Fruit fly (Drosophila melanogaster) whole organism, prepupa: Measurements from ENCODE around the gene CG4887.
A peak's percentile ranks its signal among the peaks of the same experiment; 100 is the strongest.

ENCODE experiments used
- Blimp-1 ChIP-seq: fragments of 200-800 bp; sonication (Bioruptor generic); optimal IDR thresholded peaks from 3 replicates; lab custom pipeline; 2017; ENCODE audit warnings: missing biosample characterization, missing genetic modification characterization, mild to moderate bottlenecking, moderate library complexity, missing genetic modification reagents
- CG10631 ChIP-seq: fragments of 200-800 bp; sonication (Bioruptor generic); optimal IDR thresholded peaks from 2 replicates; lab custom pipeline; 2016; ENCODE audit warnings: missing biosample characterization, missing genetic modification characterization
- CG10669 ChIP-seq: fragments of 200-800 bp; sonication (Bioruptor generic); optimal IDR thresholded peaks from 3 replicates; lab custom pipeline; 2018; ENCODE audit warnings: missing biosample characterization, mild to moderate bottlenecking, missing genetic modification characterization, moderate library complexity
- CG11294 ChIP-seq: fragments of 200-800 bp; sonication (Bioruptor generic); IDR thresholded peaks from 2 replicates; pipeline ENCODE4 v1.3.6; 2022; ENCODE audit warnings: missing biosample characterization, missing genetic modification characterization
- CG11902 ChIP-seq: fragments of 200-800 bp; sonication (Bioruptor generic); optimal IDR thresholded peaks from 3 replicates; lab custom pipeline; 2016; ENCODE audit warnings: missing biosample characterization, missing genetic modification characterization
- CG15336 ChIP-seq: fragments of 200-800 bp; sonication (Bioruptor generic); IDR thresholded peaks from 2 replicates; pipeline ENCODE4 v1.3.6; 2022; ENCODE audit warnings: missing biosample characterization, missing genetic modification characterization
- CG1621 ChIP-seq: fragments of 200-800 bp; sonication (Bioruptor generic); optimal IDR thresholded peaks from 3 replicates; lab custom pipeline; 2018; ENCODE audit warnings: missing biosample characterization, mild to moderate bottlenecking, missing genetic modification characterization
- CG3032 ChIP-seq: fragments of 200-800 bp; optimal IDR thresholded peaks from 2 replicates; lab custom pipeline; 2019; ENCODE audit warnings: missing biosample characterization, mild to moderate bottlenecking, missing genetic modification characterization, moderate library complexity
- CG31627 ChIP-seq: fragments of 200-800 bp; sonication (Bioruptor generic); optimal IDR thresholded peaks from 3 replicates; lab custom pipeline; 2016; ENCODE audit warnings: missing biosample characterization, missing genetic modification characterization
- CG32006 ChIP-seq: fragments of 200-800 bp; sonication (Bioruptor generic); optimal IDR thresholded peaks from 3 replicates; lab custom pipeline; 2017; ENCODE audit warnings: missing biosample characterization, mild to moderate bottlenecking, missing genetic modification characterization
- CG6163 ChIP-seq: fragments of 200-800 bp; sonication (Bioruptor generic); IDR thresholded peaks from 3 replicates; pipeline ENCODE4 v1.3.6; 2022; ENCODE audit warnings: missing biosample characterization, missing genetic modification characterization
- CG6792 ChIP-seq: fragments of 200-800 bp; sonication (Bioruptor generic); optimal IDR thresholded peaks from 3 replicates; lab custom pipeline; 2016; ENCODE audit warnings: missing biosample characterization, missing genetic modification characterization
- CG6808 ChIP-seq: fragments of 200-800 bp; sonication (Bioruptor generic); optimal IDR thresholded peaks from 3 replicates; lab custom pipeline; 2017; ENCODE audit warnings: missing biosample characterization, missing genetic modification characterization, mild to moderate bottlenecking, moderate library complexity, missing genetic modification reagents
- CG8119 ChIP-seq: fragments of 200-800 bp; sonication (Bioruptor generic); IDR thresholded peaks from 3 replicates; pipeline ENCODE4 v1.3.6; 2022; ENCODE audit warnings: missing biosample characterization, missing genetic modification characterization
- CG8319 ChIP-seq: fragments of 200-800 bp; sonication (Bioruptor generic); optimal IDR thresholded peaks from 3 replicates; lab custom pipeline; 2016; ENCODE audit warnings: missing biosample characterization, missing genetic modification characterization
- CG9139 ChIP-seq: fragments of 200-800 bp; sonication (Bioruptor generic); optimal IDR thresholded peaks from 3 replicates; lab custom pipeline; 2017; ENCODE audit warnings: missing biosample characterization, mild to moderate bottlenecking, missing genetic modification characterization
- Eip75B ChIP-seq: fragments of 200-800 bp; sonication (Bioruptor generic); optimal IDR thresholded peaks from 3 replicates; lab custom pipeline; 2016; ENCODE audit warnings: missing biosample characterization, missing genetic modification characterization
- Eip78C ChIP-seq: fragments of 200-800 bp; sonication (Bioruptor generic); peaks from one replicate; lab custom pipeline; 2016; ENCODE audit warnings: missing biosample characterization, missing genetic modification characterization
- Ets21C ChIP-seq: fragments of 200-800 bp; sonication (Bioruptor generic); optimal IDR thresholded peaks from 3 replicates; lab custom pipeline; 2016; ENCODE audit warnings: missing biosample characterization, missing genetic modification characterization
- Ets96B ChIP-seq: fragments of 200-800 bp; optimal IDR thresholded peaks from 2 replicates; lab custom pipeline; 2019; ENCODE audit warnings: missing biosample characterization, mild to moderate bottlenecking, missing genetic modification characterization, moderate library complexity
- Gug ChIP-seq: fragments of 200-800 bp; sonication (Bioruptor generic); IDR thresholded peaks from 2 replicates; pipeline ENCODE4 v1.3.6; 2022; ENCODE audit warnings: missing biosample characterization, missing genetic modification characterization
- Hr39 ChIP-seq: fragments of 200-800 bp; sonication (Bioruptor generic); optimal IDR thresholded peaks from 2 replicates; lab custom pipeline; 2016; ENCODE audit warnings: missing biosample characterization, missing genetic modification characterization
- Hr4 ChIP-seq: fragments of 200-800 bp; sonication (Bioruptor generic); optimal IDR thresholded peaks from 3 replicates; lab custom pipeline; 2016; ENCODE audit warnings: missing biosample characterization, missing genetic modification characterization
- Lpt ChIP-seq: fragments of 200-800 bp; sonication (Bioruptor generic); optimal IDR thresholded peaks from 3 replicates; lab custom pipeline; 2016; ENCODE audit warnings: missing biosample characterization, missing genetic modification characterization
- Met ChIP-seq: fragments of 200-800 bp; sonication (Bioruptor generic); optimal IDR thresholded peaks from 3 replicates; lab custom pipeline; 2016; ENCODE audit warnings: missing biosample characterization, missing genetic modification characterization
- OdsH ChIP-seq: fragments of 200-800 bp; sonication (Bioruptor generic); optimal IDR thresholded peaks from 3 replicates; lab custom pipeline; 2016; ENCODE audit warnings: missing biosample characterization, missing genetic modification characterization
- Smox ChIP-seq: fragments of 200-800 bp; sonication (Bioruptor generic); optimal IDR thresholded peaks from 3 replicates; lab custom pipeline; 2016; ENCODE audit warnings: missing biosample characterization, missing genetic modification characterization
- Sox102F ChIP-seq: fragments of 200-800 bp; sonication (Bioruptor generic); optimal IDR thresholded peaks from 2 replicates; lab custom pipeline; 2016; ENCODE audit warnings: missing biosample characterization, mild to moderate bottlenecking, missing genetic modification characterization
- Sox14 ChIP-seq: fragments of 200-800 bp; sonication (Bioruptor generic); optimal IDR thresholded peaks from 3 replicates; lab custom pipeline; 2016; ENCODE audit warnings: missing biosample characterization, missing genetic modification characterization
- Sox15 ChIP-seq: fragments of 200-800 bp; sonication (Bioruptor generic); optimal IDR thresholded peaks from 3 replicates; lab custom pipeline; 2016; ENCODE audit warnings: missing biosample characterization, missing genetic modification characterization
- achi ChIP-seq: fragments of 200-800 bp; sonication (Bioruptor generic); optimal IDR thresholded peaks from 3 replicates; lab custom pipeline; 2016; ENCODE audit warnings: missing biosample characterization, missing genetic modification characterization
- acj6 ChIP-seq: fragments of 200-800 bp; sonication (Bioruptor generic); optimal IDR thresholded peaks from 3 replicates; lab custom pipeline; 2016; ENCODE audit warnings: missing biosample characterization, missing genetic modification characterization
- cyc ChIP-seq: fragments of 200-800 bp; sonication (Bioruptor generic); optimal IDR thresholded peaks from 3 replicates; lab custom pipeline; 2016; ENCODE audit warnings: missing biosample characterization, missing genetic modification characterization
- dac ChIP-seq: fragments of 200-800 bp; sonication (Bioruptor generic); optimal IDR thresholded peaks from 2 replicates; lab custom pipeline; 2017; ENCODE audit warnings: missing biosample characterization, mild to moderate bottlenecking, missing genetic modification characterization
- dsx ChIP-seq: fragments of 200-800 bp; optimal IDR thresholded peaks from 3 replicates; lab custom pipeline; 2019; ENCODE audit warnings: missing biosample characterization, mild to moderate bottlenecking, missing genetic modification characterization, moderate library complexity; ENCODE audit not compliant: poor library complexity, severe bottlenecking
- eg ChIP-seq: fragments of 200-800 bp; sonication (Bioruptor generic); IDR thresholded peaks from 3 replicates; pipeline ENCODE4 v1.3.6; 2022; ENCODE audit warnings: missing biosample characterization, missing genetic modification characterization
- esn ChIP-seq: fragments of 200-800 bp; sonication (Bioruptor generic); optimal IDR thresholded peaks from 2 replicates; lab custom pipeline; 2016; ENCODE audit warnings: missing biosample characterization, mild to moderate bottlenecking, missing genetic modification characterization, moderate library complexity
- fd59A ChIP-seq: fragments of 200-800 bp; sonication (Bioruptor generic); optimal IDR thresholded peaks from 2 replicates; lab custom pipeline; 2017; ENCODE audit warnings: missing biosample characterization, mild to moderate bottlenecking, missing genetic modification characterization, missing genetic modification reagents
- fd85E ChIP-seq: fragments of 200-800 bp; sonication (Bioruptor generic); optimal IDR thresholded peaks from 3 replicates; lab custom pipeline; 2016; ENCODE audit warnings: missing biosample characterization, missing genetic modification characterization
- fkh ChIP-seq: fragments of 200-800 bp; sonication (Bioruptor generic); optimal IDR thresholded peaks from 3 replicates; lab custom pipeline; 2017; ENCODE audit warnings: missing biosample characterization, mild to moderate bottlenecking, missing genetic modification characterization, moderate library complexity
- lz ChIP-seq: fragments of 200-800 bp; sonication (Bioruptor generic); optimal IDR thresholded peaks from 3 replicates; lab custom pipeline; 2016; ENCODE audit warnings: missing biosample characterization, missing genetic modification characterization
- net ChIP-seq: fragments of 200-800 bp; sonication (Bioruptor generic); optimal IDR thresholded peaks from 3 replicates; lab custom pipeline; 2016; ENCODE audit warnings: missing biosample characterization, missing genetic modification characterization
- pdm3 ChIP-seq: fragments of 200-800 bp; sonication (Bioruptor generic); optimal IDR thresholded peaks from 3 replicates; lab custom pipeline; 2016; ENCODE audit warnings: missing biosample characterization, missing genetic modification characterization
- ss ChIP-seq, 2 experiments: fragments of 200-800 bp; sonication (Bioruptor generic); optimal IDR thresholded peaks; 2 replicates in 1 of 2; 3 replicates in 1 of 2; lab custom pipeline; 2017 to 2018; ENCODE audit warnings: mild to moderate bottlenecking in 2 of 2, missing biosample characterization in 2 of 2, missing genetic modification characterization in 2 of 2, moderate library complexity in 1 of 2
- svp ChIP-seq: fragments of 200-800 bp; sonication (Bioruptor generic); peaks from one replicate; lab custom pipeline; 2016; ENCODE audit warnings: missing biosample characterization, missing genetic modification characterization
- topi ChIP-seq: fragments of 200-800 bp; sonication (Bioruptor generic); optimal IDR thresholded peaks from 3 replicates; lab custom pipeline; 2016; ENCODE audit warnings: missing biosample characterization, missing genetic modification characterization
- vri ChIP-seq: fragments of 200-800 bp; sonication (Bioruptor generic); optimal IDR thresholded peaks from 3 replicates; lab custom pipeline; 2016; ENCODE audit warnings: missing biosample characterization, mild to moderate bottlenecking, missing genetic modification characterization

The CG4887 gene

dm6 chr2L:1143286-1143685 is 29.5 kb upstream of the CG4887 start:
- TF ChIP-seq fkh (GFP tag; lab: Kevin White, UChicago) (no peak), CG9139 (no peak), dsx (no peak)
- TF ChIP-seq, all 60 proteins: peak for 0

DNA sequence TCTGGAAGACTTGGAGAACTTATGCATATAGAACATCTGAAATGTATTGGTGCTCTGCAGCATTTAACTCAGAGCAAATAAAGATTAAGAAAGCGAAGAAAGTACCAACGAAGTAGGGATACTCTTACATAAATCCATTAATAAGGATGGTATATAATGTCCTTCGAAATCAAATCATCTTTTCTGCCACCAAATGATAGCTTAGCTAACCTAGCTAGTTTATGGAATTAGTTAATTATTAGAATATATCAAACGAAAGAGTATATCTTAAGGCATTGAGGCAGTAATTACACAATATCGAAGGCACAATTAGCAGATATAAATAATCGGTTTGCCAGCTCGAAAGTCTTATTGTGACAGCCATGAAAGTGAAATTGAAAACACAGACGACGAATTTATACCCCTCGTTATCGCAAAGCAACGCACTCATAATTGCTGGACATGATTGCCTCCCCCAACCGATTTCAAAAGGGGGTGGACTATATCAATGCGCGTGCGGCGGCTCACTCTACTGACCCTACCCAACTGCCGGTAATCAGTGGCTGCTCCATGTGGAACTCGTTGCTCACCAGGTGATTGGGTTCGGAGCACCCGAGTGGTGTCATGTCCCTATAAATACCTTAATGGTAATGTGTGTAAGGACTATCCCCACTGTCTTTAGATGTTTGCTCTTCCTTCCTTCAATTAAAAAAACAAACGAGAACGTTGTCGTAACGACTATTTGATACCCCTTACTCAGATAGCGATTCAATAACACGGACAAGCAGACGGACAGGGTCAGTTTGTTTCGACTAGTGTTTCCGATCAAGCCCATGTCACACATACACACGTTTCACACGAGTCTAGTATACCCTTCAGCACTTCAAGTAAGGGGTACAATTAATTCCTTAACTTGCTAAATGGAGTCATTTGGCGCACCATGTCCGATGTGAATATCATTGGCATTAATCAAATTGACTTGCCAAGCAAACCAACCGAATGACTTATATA is 28.1 kb upstream of the CG4887 start:
- TF ChIP-seq Hr4 (GFP tag; lab: Kevin White, UChicago): no peak
- TF ChIP-seq Sox14 (GFP tag; lab: Kevin White, UChicago): peak; percentile 87
- TF ChIP-seq CG10631 (GFP tag; lab: Kevin White, UChicago): peak; percentile 62
- TF ChIP-seq acj6: peak; percentile 79
- TF ChIP-seq topi (GFP tag; lab: Kevin White, UChicago): peak; percentile 91
- peak; percentile 58 for TF ChIP-seq CG8319
- TF ChIP-seq Ets96B: peak; percentile 68
- TF ChIP-seq Gug: no peak
- TF ChIP-seq fd59A (GFP tag; lab: Kevin White, UChicago): peak; percentile 45
- TF ChIP-seq Eip78C: peak; percentile 93
- TF ChIP-seq Sox102F: peak; percentile 91
- peak; percentile 91 for TF ChIP-seq cyc (GFP tag; lab: Kevin White, UChicago)
- TF ChIP-seq dsx: peak; percentile 70
- TF ChIP-seq Lpt (GFP tag; lab: Kevin White, UChicago): peak; percentile 13
- peak; percentile 91 for TF ChIP-seq lz (GFP tag; lab: Kevin White, UChicago)
- TF ChIP-seq CG32006: peak; percentile 61
- TF ChIP-seq Met: peak; percentile 92
- peak; percentile 69 for TF ChIP-seq CG3032 (tag; lab: Kevin White, UChicago)
- TF ChIP-seq Hr39: peak; percentile 94
- peak; percentile 73 for TF ChIP-seq CG6163 (GFP tag; lab: Robert Waterston, UW)
- TF ChIP-seq CG10669: peak; percentile 65
- no peak for TF ChIP-seq ss (GFP tag; optimal IDR thresholded peaks at IDR 0.05; lab: Kevin White, UChicago)
- TF ChIP-seq CG8119 (GFP tag; lab: Robert Waterston, UW): peak; percentile 64
- TF ChIP-seq CG1621 (tag; lab: Kevin White, UChicago): peak; percentile 52
- peak; percentile 89 for TF ChIP-seq Smox (GFP tag; lab: Kevin White, UChicago)
- peak; percentile 74 for TF ChIP-seq CG6792 (GFP tag; lab: Kevin White, UChicago)
- TF ChIP-seq net (GFP tag; lab: Kevin White, UChicago): peak; percentile 55
- peak; percentile 89 for TF ChIP-seq Ets21C
- peak; percentile 61 for TF ChIP-seq CG15336 (GFP tag; lab: Robert Waterston, UW)
- no peak for TF ChIP-seq dac (GFP tag; lab: Kevin White, UChicago)
- peak; percentile 65 for TF ChIP-seq CG11902 (GFP tag; lab: Kevin White, UChicago)
- TF ChIP-seq pdm3: peak; percentile 83
- no peak for TF ChIP-seq fd85E (GFP tag; lab: Kevin White, UChicago)
- no peak for TF ChIP-seq CG6808
- TF ChIP-seq Eip75B (GFP tag; lab: Kevin White, UChicago): peak; percentile 81
- peak; percentile 84 for TF ChIP-seq Blimp-1 (GFP tag; lab: Kevin White, UChicago)
- peak; percentile 94 for TF ChIP-seq esn (GFP tag; lab: Kevin White, UChicago)
- TF ChIP-seq OdsH: peak; percentile 82
- TF ChIP-seq eg: peak; percentile 57; the same call in 2 of the 3 replicates
- TF ChIP-seq CG11294: peak; percentile 32; the same call in 1 of the 2 replicates
- peak; percentile 95 for TF ChIP-seq svp (GFP tag; lab: Kevin White, UChicago)
- peak; percentile 99 for TF ChIP-seq vri
- TF ChIP-seq Sox15 (GFP tag; lab: Kevin White, UChicago): peak; percentile 49
- TF ChIP-seq fkh (GFP tag; lab: Kevin White, UChicago): no peak
- TF ChIP-seq CG31627 (GFP tag; lab: Kevin White, UChicago): peak; percentile 93
- TF ChIP-seq CG9139: no peak
- peak; percentile 74 for TF ChIP-seq achi
